Fruit fly (Drosophila melanogaster): ENCODE measurements around the gene ari-1.

ari-1 gene

DNA sequence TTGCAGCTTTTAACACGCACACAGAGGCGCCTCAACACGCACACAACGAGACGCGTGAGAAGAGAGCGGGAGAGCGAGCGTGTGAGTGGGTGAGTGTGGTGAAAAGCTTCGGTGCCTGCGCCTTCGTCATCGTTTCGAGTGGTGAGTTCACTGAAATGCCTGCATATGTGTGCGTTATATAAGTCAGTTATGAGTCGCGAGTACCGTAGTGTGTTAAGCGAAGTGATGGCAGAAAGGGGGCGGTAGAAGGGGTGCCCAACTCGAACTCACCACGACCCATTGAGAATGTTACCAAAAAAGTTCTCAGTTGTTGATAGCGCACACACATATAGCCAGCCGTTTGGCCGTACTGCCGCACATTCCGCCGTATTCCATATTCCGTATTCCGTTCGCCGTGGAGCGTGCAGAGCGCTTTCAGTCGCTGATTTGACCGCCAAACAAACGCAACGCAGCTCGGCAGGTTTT lies 17.4 kb upstream of the ari-1 start, which contains the start of gene Frq1:
Frq1 (plus strand) TSS at position 415 of the 465 bp plus-strand sequence.
- TF ChIP-seq Clk (GFP tag; optimal IDR thresholded peaks at IDR 0.05) = no peak
- no peak for TF ChIP-seq bab1 (GFP tag; optimal IDR thresholded peaks at IDR 0.05)
- TF ChIP-seq toe (GFP tag; optimal IDR thresholded peaks at IDR 0.05) = no peak
- TF ChIP-seq Crg-1 (GFP tag; optimal IDR thresholded peaks at IDR 0.05) = no peak
- no peak for TF ChIP-seq cic (GFP tag; optimal IDR thresholded peaks at IDR 0.05)

dm6 chrX:18153001-18153400 lies 15.4 kb upstream of the ari-1 start:
- TF ChIP-seq toe (GFP tag; optimal IDR thresholded peaks at IDR 0.05) (no peak), CG14711 (tag; optimal IDR thresholded peaks at IDR 0.05) (no peak), CG11617 (GFP tag; optimal IDR thresholded peaks at IDR 0.05) (no peak), pad (GFP tag; optimal IDR thresholded peaks at IDR 0.05) (no peak)

DNA sequence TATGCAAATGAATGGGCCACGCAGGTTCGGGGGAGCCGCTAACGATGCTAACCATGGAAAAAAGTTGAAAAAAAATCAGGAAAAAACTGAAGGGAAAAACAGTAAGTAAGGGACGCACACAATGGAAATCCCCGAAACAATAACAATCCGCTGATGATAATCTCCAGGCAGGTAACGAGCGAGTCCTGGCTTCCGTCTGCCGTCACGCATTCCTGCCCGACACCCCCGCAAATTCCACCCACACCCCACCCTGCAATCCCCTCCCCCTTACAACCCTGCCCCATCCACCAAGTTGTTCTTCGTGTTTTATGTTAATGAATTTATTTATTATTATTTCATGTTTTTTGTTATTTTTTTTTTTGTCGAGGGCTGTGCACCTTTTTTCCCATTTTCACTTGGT lies 13.7 kb upstream of the ari-1 start:
- TF ChIP-seq toe (GFP tag; optimal IDR thresholded peaks at IDR 0.05) (no peak), cic (GFP tag; optimal IDR thresholded peaks at IDR 0.05) (no peak), Clk (GFP tag; optimal IDR thresholded peaks at IDR 0.05) (no peak), CG11617 (GFP tag; optimal IDR thresholded peaks at IDR 0.05) (no peak), CG1620 (GFP tag; optimal IDR thresholded peaks at IDR 0.05) (no peak), bab1 (GFP tag; optimal IDR thresholded peaks at IDR 0.05) (no peak)

- TF ChIP-seq CG7045 (GFP tag; optimal IDR thresholded peaks at IDR 0.05) (no peak), cic (GFP tag; optimal IDR thresholded peaks at IDR 0.05) (no peak), CG11617 (GFP tag; optimal IDR thresholded peaks at IDR 0.05) (no peak), CG12768 (GFP tag; optimal IDR thresholded peaks at IDR 0.05) (no peak), cnc (optimal IDR thresholded peaks at IDR 0.05) (no peak), CG14711 (tag; optimal IDR thresholded peaks at IDR 0.05) (no peak), Hr96 (GFP tag; optimal IDR thresholded peaks at IDR 0.05) (no peak), Mnt (GFP tag; optimal IDR thresholded peaks at IDR 0.05) (no peak), CG1620 (GFP tag; optimal IDR thresholded peaks at IDR 0.05) (no peak), pad (GFP tag; optimal IDR thresholded peaks at IDR 0.05) (no peak), CG5204 (GFP tag; optimal IDR thresholded peaks at IDR 0.05) (no peak), ovo (GFP tag; optimal IDR thresholded peaks at IDR 0.05) (no peak), CG7101 (tag; optimal IDR thresholded peaks at IDR 0.05) (no peak), kay (GFP tag; ENCODE audit: borderline replicate concordance) (no peak), toe (GFP tag; optimal IDR thresholded peaks at IDR 0.05) (no peak), bab1 (GFP tag; optimal IDR thresholded peaks at IDR 0.05) (no peak), Clk (GFP tag; optimal IDR thresholded peaks at IDR 0.05) (no peak), CG33017 (tag; optimal IDR thresholded peaks at IDR 0.05) (no peak)
These were observed 11.7 kb upstream of the ari-1 start for dm6 chrX:18149292-18149691.

- no peak for TF ChIP-seq CG11617 (GFP tag; optimal IDR thresholded peaks at IDR 0.05)
- no peak for TF ChIP-seq Hr96 (GFP tag; optimal IDR thresholded peaks at IDR 0.05)
- no peak for TF ChIP-seq pad (GFP tag; optimal IDR thresholded peaks at IDR 0.05)
- no peak for TF ChIP-seq Mnt (GFP tag; optimal IDR thresholded peaks at IDR 0.05)
- no peak for TF ChIP-seq Clk (GFP tag; optimal IDR thresholded peaks at IDR 0.05)
- no peak for TF ChIP-seq toe (GFP tag; optimal IDR thresholded peaks at IDR 0.05)
- TF ChIP-seq CG14711 (tag; optimal IDR thresholded peaks at IDR 0.05) = no peak
- TF ChIP-seq kay (GFP tag; ENCODE audit: borderline replicate concordance) = no peak
- TF ChIP-seq CG1620 (GFP tag; optimal IDR thresholded peaks at IDR 0.05) = no peak
- no peak for TF ChIP-seq Crg-1 (GFP tag; optimal IDR thresholded peaks at IDR 0.05)
- TF ChIP-seq tj (GFP tag; optimal IDR thresholded peaks at IDR 0.05) = no peak
These were observed 3.5 kb upstream of the ari-1 start for dm6 chrX:18140932-18141587.

dm6 chrX:18139950-18140349 lies 2.4 kb upstream of the ari-1 start:
- TF ChIP-seq CG7101 (tag; optimal IDR thresholded peaks at IDR 0.05) (no peak), Crg-1 (GFP tag; optimal IDR thresholded peaks at IDR 0.05) (no peak), CG7045 (GFP tag; optimal IDR thresholded peaks at IDR 0.05) (no peak), cic (GFP tag; optimal IDR thresholded peaks at IDR 0.05) (no peak), CG33017 (tag; optimal IDR thresholded peaks at IDR 0.05) (no peak), bab1 (GFP tag; optimal IDR thresholded peaks at IDR 0.05) (no peak), toe (GFP tag; optimal IDR thresholded peaks at IDR 0.05) (no peak), kay (GFP tag; ENCODE audit: borderline replicate concordance) (no peak), ovo (GFP tag; optimal IDR thresholded peaks at IDR 0.05) (no peak), Hr96 (GFP tag; optimal IDR thresholded peaks at IDR 0.05) (no peak), CG5204 (GFP tag; optimal IDR thresholded peaks at IDR 0.05) (no peak), CG14711 (tag; optimal IDR thresholded peaks at IDR 0.05) (no peak), cnc (optimal IDR thresholded peaks at IDR 0.05) (no peak)

dm6 chrX:18138297-18138696 lies 713 bp upstream of the ari-1 start, which contains the start of gene CG43229:
Gene CG43229, plus strand, starts transcription at chrX:18138542.
- TF ChIP-seq ovo (GFP tag; optimal IDR thresholded peaks at IDR 0.05) (peak; percentile 3), Crg-1 (GFP tag; optimal IDR thresholded peaks at IDR 0.05) (no peak), kay (GFP tag; ENCODE audit: borderline replicate concordance) (no peak), CG14711 (tag; optimal IDR thresholded peaks at IDR 0.05) (no peak), tj (GFP tag; optimal IDR thresholded peaks at IDR 0.05) (no peak)
